Worm (Caenorhabditis elegans) whole organism, midembryonic: ENCODE measurements around the gene nas-21.

Source experiments
- cog-1 ChIP-seq: sonication (generic microtip); optimal IDR thresholded peaks from 2 replicates; lab custom pipeline; 2016; ENCODE audit warnings: missing genetic modification characterization, missing compliant biosample characterization
- flt-1 ChIP-seq: fragments of 200-800 bp; sonication (Bioruptor generic); IDR thresholded peaks from 2 replicates; pipeline ENCODE4 v1.3.6; 2022; ENCODE audit warnings: missing genetic modification characterization, missing compliant biosample characterization
- klf-2 ChIP-seq: fragments of 200-800 bp; sonication (Bioruptor generic); conservative IDR thresholded peaks from 2 replicates; pipeline ENCODE4 v1.3.6; 2022; ENCODE audit warnings: missing genetic modification reagents, missing genetic modification characterization, missing compliant biosample characterization
- ref-1 ChIP-seq: fragments of 200-800 bp; sonication (Bioruptor generic); conservative IDR thresholded peaks from 2 replicates; pipeline ENCODE4 v1.3.6; 2022; ENCODE audit warnings: missing genetic modification reagents, missing genetic modification characterization, missing compliant biosample characterization
- ztf-23 ChIP-seq: fragments of 200-800 bp; sonication (Bioruptor generic); IDR thresholded peaks from 2 replicates; pipeline ENCODE4 v1.3.6; 2022; ENCODE audit warnings: missing genetic modification reagents, missing genetic modification characterization, missing compliant biosample characterization
- ztf-29 ChIP-seq: fragments of 200-800 bp; sonication (Bioruptor generic); IDR thresholded peaks from 2 replicates; pipeline ENCODE4 v1.3.6; 2022; ENCODE audit warnings: missing genetic modification reagents, missing genetic modification characterization, missing compliant biosample characterization

ce11 chrV:11436407-11436806, 36.0 kb upstream of the nas-21 start:
- no peak for TF ChIP-seq cog-1 (tag; lab: Kevin White, UChicago)
- TF ChIP-seq klf-2 (GFP tag; lab: Robert Waterston, UW) = no peak
- no peak for TF ChIP-seq flt-1
- TF ChIP-seq ref-1 (GFP tag; lab: Robert Waterston, UW) = no peak
- TF ChIP-seq ztf-23 (GFP tag; lab: Robert Waterston, UW) = no peak
- TF ChIP-seq ztf-29 (GFP tag; lab: Robert Waterston, UW) = no peak
